Fruit fly (Drosophila melanogaster): ENCODE data around the gene CG15544.

The CG15544 gene

dm6 chr3R:30859901-30860560 is 32.4 kb downstream of the CG15544 start (continued):
- peak; percentile 16 for TF ChIP-seq CG30403 (GFP tag; optimal IDR thresholded peaks at IDR 0.05)
- peak; percentile 12 for TF ChIP-seq tin (GFP tag; optimal IDR thresholded peaks at IDR 0.05)
- peak; percentile 25 for TF ChIP-seq CG9727 (GFP tag; optimal IDR thresholded peaks at IDR 0.05)
- no peak for TF ChIP-seq CG3847 (GFP tag; IDR thresholded peaks at IDR 0.05)
- no peak for TF ChIP-seq disco-r (GFP tag; optimal IDR thresholded peaks at IDR 0.05)
- peak; percentile 65 for TF ChIP-seq CG10431 (GFP tag; optimal IDR thresholded peaks at IDR 0.05)
- TF ChIP-seq CG6791 (GFP tag; IDR thresholded peaks at IDR 0.05; ENCODE audit: partially characterized antibody): no peak

dm6 chr3R:30860561-30860928 is 32.9 kb downstream of the CG15544 start:
- no peak for TF ChIP-seq sqz (GFP tag; optimal IDR thresholded peaks at IDR 0.05)
- TF ChIP-seq cas (GFP tag; IDR thresholded peaks at IDR 0.05): no peak
- TF ChIP-seq caup (GFP tag; optimal IDR thresholded peaks at IDR 0.05; ENCODE audit: severe bottlenecking): no peak
- peak; percentile 29 for TF ChIP-seq oc (tag; optimal IDR thresholded peaks at IDR 0.05)
- TF ChIP-seq NFAT (GFP tag; IDR thresholded peaks at IDR 0.05): no peak
- TF ChIP-seq Nf-YB (GFP tag; optimal IDR thresholded peaks at IDR 0.05): peak; percentile 37
- TF ChIP-seq dmrt11E (tag; optimal IDR thresholded peaks at IDR 0.05): no peak
- no peak for TF ChIP-seq Dp (GFP tag; optimal IDR thresholded peaks at IDR 0.05)
- TF ChIP-seq CG4854 (GFP tag; optimal IDR thresholded peaks at IDR 0.05): no peak
- no peak for TF ChIP-seq Dfd (GFP tag; optimal IDR thresholded peaks at IDR 0.05)
- TF ChIP-seq onecut (GFP tag; IDR thresholded peaks at IDR 0.05): 0 out of 2 replicates have a peak, but pooled peaks have one; percentile 3
- no peak for TF ChIP-seq toy (GFP tag; IDR thresholded peaks at IDR 0.05)
- no peak for TF ChIP-seq CG3726 (GFP tag; IDR thresholded peaks at IDR 0.05)
- no peak for TF ChIP-seq Xbp1 (GFP tag; optimal IDR thresholded peaks at IDR 0.05)
- peak; percentile 93 for TF ChIP-seq CG10274 (GFP tag; optimal IDR thresholded peaks at IDR 0.05)
- no peak for TF ChIP-seq seq (GFP tag; IDR thresholded peaks at IDR 0.05)
- TF ChIP-seq bab2 (GFP tag; optimal IDR thresholded peaks at IDR 0.05): no peak
- TF ChIP-seq lola (GFP tag; optimal IDR thresholded peaks at IDR 0.05): no peak
- peak; percentile 46 for TF ChIP-seq Med (GFP tag)
- no peak for TF ChIP-seq kah (GFP tag; optimal IDR thresholded peaks at IDR 0.05)
- no peak for TF ChIP-seq CG12942 (GFP tag; optimal IDR thresholded peaks at IDR 0.05)
- TF ChIP-seq psq (GFP tag; optimal IDR thresholded peaks at IDR 0.05): no peak
- TF ChIP-seq Hey (tag; optimal IDR thresholded peaks at IDR 0.05): peak; percentile 2
- no peak for TF ChIP-seq slou (GFP tag; optimal IDR thresholded peaks at IDR 0.05)
- TF ChIP-seq pita (GFP tag; optimal IDR thresholded peaks at IDR 0.05): no peak
- no peak for TF ChIP-seq Asciz (GFP tag; optimal IDR thresholded peaks at IDR 0.05)
- TF ChIP-seq CG12219 (GFP tag; optimal IDR thresholded peaks at IDR 0.05): no peak
- no peak for TF ChIP-seq CG10209 (GFP tag; optimal IDR thresholded peaks at IDR 0.05)
- no peak for TF ChIP-seq pzg (GFP tag; optimal IDR thresholded peaks at IDR 0.05)
- TF ChIP-seq mam (GFP tag; optimal IDR thresholded peaks at IDR 0.05): no peak
- no peak for TF ChIP-seq CG2199 (GFP tag; IDR thresholded peaks at IDR 0.05)
- TF ChIP-seq CG16813 (GFP tag; IDR thresholded peaks at IDR 0.05; ENCODE audit: partially characterized antibody): no peak
- TF ChIP-seq CG7963 (GFP tag; IDR thresholded peaks at IDR 0.05; ENCODE audit: partially characterized antibody): no peak
- TF ChIP-seq CG18599 (GFP tag; optimal IDR thresholded peaks at IDR 0.05): no peak
- TF ChIP-seq CG1792 (GFP tag; optimal IDR thresholded peaks at IDR 0.05): no peak
- TF ChIP-seq NC2β (GFP tag; optimal IDR thresholded peaks at IDR 0.05): no peak
- no peak for TF ChIP-seq Trl (optimal IDR thresholded peaks at IDR 0.05)
- TF ChIP-seq Trl (GFP tag; optimal IDR thresholded peaks at IDR 0.05): no peak
- peak; percentile 74 for TF ChIP-seq nerfin-1 (tag; optimal IDR thresholded peaks at IDR 0.05)
- no peak for TF ChIP-seq CG11504 (tag; optimal IDR thresholded peaks at IDR 0.05)
- TF ChIP-seq PHDP (tag; optimal IDR thresholded peaks at IDR 0.05): no peak
- TF ChIP-seq row (GFP tag; IDR thresholded peaks at IDR 0.05): 0 out of 3 replicates have a peak, but pooled peaks have one; percentile 18

Data from whole organism, embryonic.